Fruit fly (Drosophila melanogaster): ENCODE results near the gene Marf1.

Marf1 gene

DNA sequence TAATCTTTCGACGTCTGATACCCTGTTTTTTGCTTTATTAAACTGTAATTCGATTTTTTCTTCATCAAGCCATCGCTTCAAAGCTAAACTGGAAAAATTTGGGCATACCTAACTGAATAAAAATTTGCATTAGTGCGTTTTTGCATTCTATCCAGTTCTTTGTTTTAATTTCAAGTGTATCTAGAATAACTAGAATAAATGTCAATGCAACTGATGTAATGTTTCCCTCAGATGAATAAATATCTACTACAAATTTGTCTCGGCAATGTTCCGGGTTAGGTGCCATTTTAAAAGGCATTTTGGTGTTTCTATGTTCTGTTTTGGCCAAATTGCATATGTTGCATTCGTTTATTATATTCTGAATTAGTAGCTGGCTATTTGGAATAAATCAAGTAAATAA lies at the start of gene Marf1:
Gene Marf1, plus strand, starts transcription at position 301 of the 400 bp plus-strand sequence.
- no peak for TF ChIP-seq CG32121 (GFP tag; IDR thresholded peaks at IDR 0.05)
- TF ChIP-seq Snoo (tag; optimal IDR thresholded peaks at IDR 0.05), result no peak
- no peak for TF ChIP-seq Pif1B (GFP tag; optimal IDR thresholded peaks at IDR 0.05)
- TF ChIP-seq Pif1A (GFP tag; optimal IDR thresholded peaks at IDR 0.05), result no peak
- TF ChIP-seq fd96Ca (GFP tag; IDR thresholded peaks at IDR 0.05), result no peak
- TF ChIP-seq CG10348 (GFP tag; IDR thresholded peaks at IDR 0.05), result no peak
- TF ChIP-seq CG8301 (tag; optimal IDR thresholded peaks at IDR 0.05), result no peak
- TF ChIP-seq CG13204 (GFP tag; optimal IDR thresholded peaks at IDR 0.05), result no peak
- no peak for TF ChIP-seq EcR (GFP tag; optimal IDR thresholded peaks at IDR 0.05)
- TF ChIP-seq CG17806 (tag; optimal IDR thresholded peaks at IDR 0.05), result no peak
- TF ChIP-seq CG8159 (tag; optimal IDR thresholded peaks at IDR 0.05), result no peak

DNA sequence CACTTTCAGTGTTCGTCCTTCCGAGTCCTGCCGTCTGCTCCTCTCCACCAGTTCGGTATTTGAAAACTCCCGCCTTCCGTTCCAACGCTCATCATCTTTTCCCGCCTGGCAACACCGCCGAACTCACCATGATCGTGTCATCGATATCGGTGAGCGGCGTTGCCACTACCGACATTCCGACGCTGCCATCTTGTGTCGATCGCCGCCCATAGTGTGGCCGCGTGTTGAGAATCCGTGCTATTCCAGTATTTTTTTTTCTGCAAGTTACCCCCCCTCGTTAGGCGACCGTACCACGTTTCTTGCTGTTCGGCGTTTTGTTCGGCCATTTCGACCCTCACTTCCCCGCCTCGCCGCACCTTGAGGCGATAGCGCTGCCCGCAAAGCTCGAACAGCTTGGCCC lies 47.5 kb upstream of the Marf1 start:
- TF ChIP-seq CG14655 (GFP tag; optimal IDR thresholded peaks at IDR 0.05), result no peak
- no peak for TF ChIP-seq D1 (tag; optimal IDR thresholded peaks at IDR 0.05)
- TF ChIP-seq CG32121 (GFP tag; IDR thresholded peaks at IDR 0.05), result no peak
- no peak for TF ChIP-seq Pif1A (GFP tag; optimal IDR thresholded peaks at IDR 0.05)
- no peak for TF ChIP-seq CG13204 (GFP tag; optimal IDR thresholded peaks at IDR 0.05)
- no peak for TF ChIP-seq Pif1B (GFP tag; optimal IDR thresholded peaks at IDR 0.05)
- TF ChIP-seq rn (GFP tag; IDR thresholded peaks at IDR 0.05), result no peak
- no peak for TF ChIP-seq CG4496 (GFP tag; IDR thresholded peaks at IDR 0.05)

DNA sequence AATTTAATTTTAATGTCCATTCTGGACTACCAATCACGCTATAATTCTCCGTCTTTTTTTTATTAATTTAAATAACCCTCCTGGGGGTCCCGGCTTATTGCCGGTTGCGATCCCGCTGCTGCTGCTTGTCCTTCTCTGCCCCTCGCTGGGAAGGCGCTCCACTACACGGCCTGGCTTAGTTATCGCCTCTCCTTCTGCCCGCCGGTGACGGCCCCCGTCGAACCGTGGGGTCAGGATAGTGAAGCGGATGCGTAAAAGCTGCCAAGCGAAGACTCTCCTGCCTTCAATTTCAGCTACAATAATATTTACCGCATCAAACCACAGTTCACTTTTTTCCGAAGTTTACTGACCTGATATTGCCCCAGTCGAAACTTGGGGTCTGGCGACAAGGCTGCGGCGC lies 26.7 kb upstream of the Marf1 start:
- TF ChIP-seq CG12605 (GFP tag; IDR thresholded peaks at IDR 0.05), result no peak
- no peak for TF ChIP-seq CG4496 (GFP tag; IDR thresholded peaks at IDR 0.05)
- no peak for TF ChIP-seq CG14655 (GFP tag; optimal IDR thresholded peaks at IDR 0.05)
- no peak for TF ChIP-seq fd96Ca (GFP tag; IDR thresholded peaks at IDR 0.05)

DNA sequence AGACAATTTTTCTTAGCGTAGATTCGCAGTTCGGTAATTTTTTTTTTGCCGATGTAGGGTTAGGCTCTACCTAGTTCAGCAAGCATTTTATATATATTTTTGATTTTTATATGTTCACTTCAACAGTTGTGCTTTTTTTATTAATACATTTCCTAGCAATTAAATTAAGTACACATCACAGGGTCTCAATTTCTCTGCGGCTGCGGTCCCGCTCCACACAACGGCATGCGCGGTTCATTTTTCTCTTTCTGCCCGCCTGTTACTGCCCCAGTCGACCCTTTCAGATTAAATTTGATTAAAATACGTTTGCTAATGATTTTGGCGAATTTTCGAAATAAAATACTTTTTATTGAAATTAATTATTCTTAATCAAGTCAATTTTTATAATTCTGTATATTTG lies 15.8 kb upstream of the Marf1 start:
- TF ChIP-seq EcR (GFP tag; optimal IDR thresholded peaks at IDR 0.05) (no peak), D1 (tag; optimal IDR thresholded peaks at IDR 0.05) (no peak), CG10348 (GFP tag; IDR thresholded peaks at IDR 0.05) (no peak), CG15710 (tag; optimal IDR thresholded peaks at IDR 0.05) (no peak)

DNA sequence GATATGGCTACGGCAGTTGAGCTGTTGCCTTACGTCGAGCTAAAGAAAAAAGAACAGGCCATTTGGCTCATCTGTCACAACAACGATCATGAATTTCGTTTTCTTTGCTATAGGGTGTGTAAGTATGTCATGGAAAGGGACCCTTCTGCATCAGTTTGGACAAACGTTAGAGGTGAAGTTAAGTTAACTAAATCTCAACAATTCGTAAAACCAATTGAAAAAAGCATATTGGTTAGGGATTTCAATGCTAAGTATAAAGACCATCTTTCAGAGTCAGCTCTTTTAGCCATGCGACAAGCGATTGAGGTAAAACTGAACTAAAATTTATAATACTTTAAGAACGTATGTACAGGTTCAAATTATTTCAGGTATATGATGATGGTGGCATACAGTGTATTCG lies 58.3 kb downstream of the Marf1 start:
- TF ChIP-seq CG10348 (GFP tag; IDR thresholded peaks at IDR 0.05), result no peak
- no peak for TF ChIP-seq CG8159 (tag; optimal IDR thresholded peaks at IDR 0.05)
- TF ChIP-seq CG32121 (GFP tag; IDR thresholded peaks at IDR 0.05), result no peak
- no peak for TF ChIP-seq CG14655 (GFP tag; optimal IDR thresholded peaks at IDR 0.05)
- TF ChIP-seq CG8301 (tag; optimal IDR thresholded peaks at IDR 0.05), result no peak
- TF ChIP-seq CG12605 (GFP tag; IDR thresholded peaks at IDR 0.05), result no peak
- TF ChIP-seq gl (tag; optimal IDR thresholded peaks at IDR 0.05), result no peak

DNA sequence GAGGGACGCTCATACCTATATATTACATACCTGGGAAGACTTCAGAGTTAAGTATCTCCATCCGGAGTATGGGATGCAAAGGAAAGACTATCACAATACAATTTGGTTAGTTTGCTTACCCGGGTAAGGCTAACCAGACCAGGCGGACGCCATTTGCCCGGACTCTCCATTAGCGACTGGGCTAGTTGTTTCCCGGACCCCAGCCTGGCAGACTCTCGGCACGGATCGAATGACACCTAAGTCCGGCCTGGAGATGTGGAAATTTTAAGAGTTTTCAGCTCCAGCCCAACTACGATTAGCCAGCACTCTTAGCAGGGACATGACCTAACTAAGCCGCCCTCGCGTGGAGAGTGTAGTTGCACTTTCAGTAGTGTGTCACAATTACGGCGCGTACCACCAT lies 82.1 kb downstream of the Marf1 start:
- no peak for TF ChIP-seq CG10348 (GFP tag; IDR thresholded peaks at IDR 0.05)
- TF ChIP-seq Snoo (tag; optimal IDR thresholded peaks at IDR 0.05), result no peak
- TF ChIP-seq CG4496 (GFP tag; IDR thresholded peaks at IDR 0.05), result no peak
- no peak for TF ChIP-seq CG32121 (GFP tag; IDR thresholded peaks at IDR 0.05)
- no peak for TF ChIP-seq CG8159 (tag; optimal IDR thresholded peaks at IDR 0.05)
- TF ChIP-seq EcR (GFP tag; optimal IDR thresholded peaks at IDR 0.05), result no peak
- no peak for TF ChIP-seq CG17806 (tag; optimal IDR thresholded peaks at IDR 0.05)
- no peak for TF ChIP-seq CG13204 (GFP tag; optimal IDR thresholded peaks at IDR 0.05)
- TF ChIP-seq fd96Ca (GFP tag; IDR thresholded peaks at IDR 0.05), result no peak
- TF ChIP-seq CG34367 (tag; optimal IDR thresholded peaks at IDR 0.05), result no peak
- no peak for TF ChIP-seq rn (GFP tag; IDR thresholded peaks at IDR 0.05)
- no peak for TF ChIP-seq CG15710 (tag; optimal IDR thresholded peaks at IDR 0.05)
- no peak for TF ChIP-seq gl (tag; optimal IDR thresholded peaks at IDR 0.05)
- TF ChIP-seq CG14655 (GFP tag; optimal IDR thresholded peaks at IDR 0.05), result no peak
- TF ChIP-seq D1 (tag; optimal IDR thresholded peaks at IDR 0.05), result no peak
